Worm (Caenorhabditis elegans) whole organism, young adult: ENCODE measurements around the gene dsl-2.

Experiments used
- F37B4.10 ChIP-seq: fragments of 200-800 bp; sonication (Bioruptor generic); IDR thresholded peaks from 2 replicates; pipeline ENCODE4 v1.3.6; 2022; ENCODE audit warnings: missing genetic modification characterization, missing compliant biosample characterization
- ama-1 ChIP-seq, 3 experiments: fragments of 150-350 bp in 1 of 3; sonication (generic microtip) in 2 of 3; optimal IDR thresholded peaks; 2 replicates each; lab custom pipeline; 2014 to 2018; ENCODE audit warnings: missing biosample characterization in 2 of 3, missing genetic modification characterization in 2 of 3, missing genetic modification reagents in 2 of 3
- aptf-3 ChIP-seq: fragments of 200-800 bp; sonication (Bioruptor generic); IDR thresholded peaks from 2 replicates; pipeline ENCODE4 v1.3.6; 2022; ENCODE audit warnings: missing genetic modification characterization, missing compliant biosample characterization
- attf-3 ChIP-seq: fragments of 200-800 bp; sonication (Bioruptor generic); conservative IDR thresholded peaks from 2 replicates; pipeline ENCODE4 v1.3.6; 2022; ENCODE audit warnings: missing genetic modification reagents, missing genetic modification characterization, missing compliant biosample characterization
- ccch-3 ChIP-seq: fragments of 200-800 bp; sonication (Bioruptor generic); optimal IDR thresholded peaks from 2 replicates; lab custom pipeline; 2018; ENCODE audit warnings: mild to moderate bottlenecking, missing genetic modification characterization, missing compliant biosample characterization
- chd-7 ChIP-seq: sonication (generic microtip); optimal IDR thresholded peaks from 2 replicates; lab custom pipeline; 2016; ENCODE audit warnings: mild to moderate bottlenecking, missing genetic modification characterization, moderate library complexity, missing compliant biosample characterization
- dpl-1 ChIP-seq: fragments of 150-350 bp; optimal IDR thresholded peaks from 2 replicates; lab custom pipeline; 2014; ENCODE audit warnings: missing biosample characterization, missing genetic modification reagents, missing genetic modification characterization
- lir-1 ChIP-seq: fragments of 200-800 bp; sonication (Bioruptor generic); conservative IDR thresholded peaks from 2 replicates; pipeline ENCODE4 v1.3.6; 2022; ENCODE audit warnings: missing genetic modification reagents, missing genetic modification characterization, missing compliant biosample characterization
- madf-10 ChIP-seq: sonication (generic microtip); optimal IDR thresholded peaks from 2 replicates; lab custom pipeline; 2016; ENCODE audit warnings: mild to moderate bottlenecking, missing genetic modification characterization, missing compliant biosample characterization
- snpc-4 ChIP-seq, 5 experiments: fragments of 150-350 bp in 1 of 5; sonication (generic microtip) in 4 of 5; optimal IDR thresholded peaks; 2 replicates each; lab custom pipeline; 2014 to 2018; ENCODE audit warnings: missing genetic modification characterization in 5 of 5, missing biosample characterization in 3 of 5, antibody characterized with exemption in 2 of 5, mild to moderate bottlenecking in 2 of 5, missing compliant biosample characterization in 2 of 5, missing genotype in 2 of 5, moderate library complexity in 2 of 5, missing genetic modification reagents in 1 of 5
- ztf-18 ChIP-seq: sonication (generic microtip); optimal IDR thresholded peaks from 2 replicates; lab custom pipeline; 2016; ENCODE audit warnings: missing genotype, mild to moderate bottlenecking, missing genetic modification characterization, missing compliant biosample characterization
- ztf-28 ChIP-seq: fragments of 200-800 bp; sonication (Bioruptor generic); IDR thresholded peaks from 2 replicates; pipeline ENCODE4 v1.3.6; 2022; ENCODE audit warnings: missing genetic modification reagents, missing genetic modification characterization, missing compliant biosample characterization

DNA sequence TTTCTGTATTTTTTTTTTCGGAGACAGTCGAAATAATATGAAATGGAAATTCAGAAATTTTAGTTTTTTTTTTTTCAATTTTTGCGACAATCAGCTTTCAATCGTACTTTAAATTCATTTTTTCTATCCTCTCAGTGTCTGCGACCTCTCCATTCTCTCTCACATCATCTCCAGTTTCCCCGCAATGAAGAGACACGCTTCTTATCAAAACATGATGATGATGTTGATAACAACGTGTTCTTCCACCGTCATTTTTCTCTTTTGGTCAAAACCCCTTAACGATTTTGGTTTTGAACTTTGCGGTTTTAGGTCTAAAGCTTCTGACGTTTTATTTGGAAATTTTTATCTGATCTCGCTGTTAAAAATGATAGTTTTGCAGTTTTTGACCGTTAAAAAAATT lies 4.5 kb upstream of the dsl-2 start:
- no peak for TF ChIP-seq F37B4.10 (GFP tag; lab: Robert Waterston, UW)
- no peak for TF ChIP-seq chd-7 (tag; lab: Kevin White, UChicago)
- no peak for TF ChIP-seq snpc-4 (GFP tag; optimal IDR thresholded peaks at IDR 0.05; lab: Kevin White, UChicago)
- TF ChIP-seq snpc-4 (tag; optimal IDR thresholded peaks at IDR 0.05; lab: Kevin White, UChicago), result no peak
- TF ChIP-seq aptf-3, result no peak
- no peak for TF ChIP-seq ama-1 (optimal IDR thresholded peaks at IDR 0.05; lab: Kevin White, UChicago)
- TF ChIP-seq ama-1 (GFP tag; optimal IDR thresholded peaks at IDR 0.05; lab: Kevin White, UChicago), result no peak
- no peak for TF ChIP-seq ztf-18 (tag; lab: Kevin White, UChicago)
- no peak for TF ChIP-seq dpl-1
- TF ChIP-seq ztf-28, result no peak
- TF ChIP-seq madf-10 (tag; lab: Kevin White, UChicago), result no peak
- no peak for TF ChIP-seq lir-1 (GFP tag; lab: Robert Waterston, UW)
- no peak for TF ChIP-seq ccch-3 (GFP tag; lab: Kevin White, UChicago)
- no peak for TF ChIP-seq attf-3
